Fruit fly (Drosophila melanogaster): ENCODE results near the gene Pfrx.
A peak's percentile ranks its signal among the peaks of the same experiment; 100 is the strongest.

Gene Pfrx

dm6 chrX:19548438-19548837 is 53.1 kb downstream of the Pfrx start (continued):
- TF ChIP-seq nerfin-2 (GFP tag; IDR thresholded peaks at IDR 0.05; ENCODE audit: partially characterized antibody): no peak
- TF ChIP-seq Dip3 (GFP tag; optimal IDR thresholded peaks at IDR 0.05): no peak
- TF ChIP-seq gsb-n (tag; optimal IDR thresholded peaks at IDR 0.05): no peak
- TF ChIP-seq Elba2 (GFP tag; optimal IDR thresholded peaks at IDR 0.05): no peak
- TF ChIP-seq chn (GFP tag; optimal IDR thresholded peaks at IDR 0.05): no peak
- TF ChIP-seq Atf-2 (GFP tag; optimal IDR thresholded peaks at IDR 0.05): no peak
- no peak for TF ChIP-seq pfk (GFP tag; optimal IDR thresholded peaks at IDR 0.05)
- peak; percentile 55 for TF ChIP-seq Nf-YB (GFP tag; optimal IDR thresholded peaks at IDR 0.05)
- no peak for TF ChIP-seq MBD-R2 (GFP tag; IDR thresholded peaks at IDR 0.05)
- no peak for TF ChIP-seq lbe (GFP tag; optimal IDR thresholded peaks at IDR 0.05)
- no peak for TF ChIP-seq CG31441 (GFP tag; IDR thresholded peaks at IDR 0.05)
- no peak for TF ChIP-seq Tbp (GFP tag; optimal IDR thresholded peaks at IDR 0.05)
- no peak for TF ChIP-seq Lpt (GFP tag; optimal IDR thresholded peaks at IDR 0.05)
- TF ChIP-seq CG3995 (GFP tag; optimal IDR thresholded peaks at IDR 0.05): no peak
- peak; percentile 23 to 47 for TF ChIP-seq Trl (optimal IDR thresholded peaks at IDR 0.05)
- TF ChIP-seq Trl (GFP tag; optimal IDR thresholded peaks at IDR 0.05): no peak
- TF ChIP-seq CG17612 (GFP tag; IDR thresholded peaks at IDR 0.05): no peak
- no peak for TF ChIP-seq NC2α (GFP tag; optimal IDR thresholded peaks at IDR 0.05)
- TF ChIP-seq Oaz (GFP tag; IDR thresholded peaks at IDR 0.05): no peak
- no peak for TF ChIP-seq vvl (GFP tag; IDR thresholded peaks at IDR 0.05)
- no peak for TF ChIP-seq Hsf (GFP tag; optimal IDR thresholded peaks at IDR 0.05)
- no peak for TF ChIP-seq Dfd (GFP tag; optimal IDR thresholded peaks at IDR 0.05)

- TF ChIP-seq CG14050 (GFP tag; IDR thresholded peaks at IDR 0.05) (no peak), phol (tag; optimal IDR thresholded peaks at IDR 0.05) (peak; percentile 2), Camta (GFP tag; optimal IDR thresholded peaks at IDR 0.05) (no peak), HLH4C (GFP tag; IDR thresholded peaks at IDR 0.05; ENCODE audit: partially characterized antibody) (peak; percentile 54; the same call in 2 of the 3 replicates), GATAe (GFP tag; conservative IDR thresholded peaks at IDR 0.05) (no peak), Ssrp (tag; optimal IDR thresholded peaks at IDR 0.05) (peak; percentile 7), dmrt11E (tag; optimal IDR thresholded peaks at IDR 0.05) (peak; percentile 36), disco-r (GFP tag; optimal IDR thresholded peaks at IDR 0.05) (no peak), CG18262 (tag; optimal IDR thresholded peaks at IDR 0.05) (peak; percentile 21), cwo (GFP tag; optimal IDR thresholded peaks at IDR 0.05) (no peak), CG1647 (GFP tag; optimal IDR thresholded peaks at IDR 0.05) (no peak), pum (GFP tag; optimal IDR thresholded peaks at IDR 0.05) (no peak), CG7963 (GFP tag; IDR thresholded peaks at IDR 0.05; ENCODE audit: partially characterized antibody) (peak; percentile 40; the same call in 1 of the 3 replicates), CG3065 (GFP tag; optimal IDR thresholded peaks at IDR 0.05) (no peak), lola (GFP tag; optimal IDR thresholded peaks at IDR 0.05) (peak in 1 of 3 experiments; percentile 27), CoRest (tag; optimal IDR thresholded peaks at IDR 0.05) (peak; percentile 16), row (GFP tag; IDR thresholded peaks at IDR 0.05) (peak; percentile 49; the same call in 2 of the 3 replicates), vvl (GFP tag; IDR thresholded peaks at IDR 0.05) (no peak), Sox102F (GFP tag; optimal IDR thresholded peaks at IDR 0.05) (peak; percentile 9), CG17186 (GFP tag; optimal IDR thresholded peaks at IDR 0.05) (no peak), nerfin-2 (GFP tag; IDR thresholded peaks at IDR 0.05; ENCODE audit: partially characterized antibody) (no peak), CG9876 (GFP tag; optimal IDR thresholded peaks at IDR 0.05) (no peak), CG7786 (GFP tag; optimal IDR thresholded peaks at IDR 0.05) (no peak), otp (GFP tag; IDR thresholded peaks at IDR 0.05) (no peak), CG16813 (GFP tag; IDR thresholded peaks at IDR 0.05; ENCODE audit: partially characterized antibody) (0 out of 3 replicates have a peak, but pooled peaks have one; percentile 33), Elba2 (GFP tag; optimal IDR thresholded peaks at IDR 0.05) (no peak), CG34224 (GFP tag; IDR thresholded peaks at IDR 0.05; ENCODE audit: partially characterized antibody) (no peak), prd (optimal IDR thresholded peaks at IDR 0.05) (no peak), prd (GFP tag; IDR thresholded peaks at IDR 0.05) (no peak), ttk (GFP tag; IDR thresholded peaks at IDR 0.05) (no peak), CG7271 (tag; optimal IDR thresholded peaks at IDR 0.05) (no peak), CG14667 (GFP tag; IDR thresholded peaks at IDR 0.05) (no peak), CG10543 (GFP tag; optimal IDR thresholded peaks at IDR 0.05) (no peak)
These were observed 54.3 kb downstream of the Pfrx start for dm6 chrX:19549570-19549969.
